Worm (Caenorhabditis elegans): ENCODE results near the gene idpb-3.

- TF ChIP-seq M03D4.4 (tag; optimal IDR thresholded peaks at IDR 0.05) (no peak), ztf-11 (tag; optimal IDR thresholded peaks at IDR 0.05) (no peak), cnd-1 (tag; optimal IDR thresholded peaks at IDR 0.05) (no peak), flh-1 (GFP tag; optimal IDR thresholded peaks at IDR 0.05) (no peak), nhr-2 (tag; optimal IDR thresholded peaks at IDR 0.05) (no peak), nhr-28 (tag; optimal IDR thresholded peaks at IDR 0.05) (no peak), elt-1 (tag; optimal IDR thresholded peaks at IDR 0.05; ENCODE audit: borderline replicate concordance, insufficient read depth) (no peak), pha-4 (tag; optimal IDR thresholded peaks at IDR 0.05) (no peak), snpc-4 (tag; optimal IDR thresholded peaks at IDR 0.05) (no peak), nhr-237 (tag; optimal IDR thresholded peaks at IDR 0.05) (no peak), ces-1 (GFP tag; optimal IDR thresholded peaks at IDR 0.05) (no peak)
Observed at ce11 chrII:5148349-5148748, 46.7 kb upstream of the idpb-3 start, which contains the start of gene F58A6.5.

Data from whole organism, mixed stage, embryonic.